Fruit fly (Drosophila melanogaster) whole organism, embryonic: Measurements from ENCODE around the gene Cipc.

ENCODE experiments used
- Adf1 ChIP-seq: fragments of 200-800 bp; sonication (Bioruptor generic); IDR thresholded peaks from 2 replicates; pipeline ENCODE4 v1.3.6; 2022; ENCODE audit warnings: missing biosample characterization, missing genetic modification characterization
- CG12299 ChIP-seq: fragments of 200-800 bp; sonication (Bioruptor generic); optimal IDR thresholded peaks from 2 replicates; lab custom pipeline; 2018; ENCODE audit warnings: missing biosample characterization, mild to moderate bottlenecking, missing genetic modification characterization
- CG1233 ChIP-seq: fragments of 200-800 bp; sonication (Bioruptor generic); optimal IDR thresholded peaks from 4 replicates; lab custom pipeline; 2018; ENCODE audit warnings: missing biosample characterization, mild to moderate bottlenecking, missing genetic modification characterization
- CG14710 ChIP-seq: fragments of 200-800 bp; sonication (Bioruptor generic); optimal IDR thresholded peaks from 3 replicates; lab custom pipeline; 2019; ENCODE audit warnings: missing biosample characterization, mild to moderate bottlenecking, missing genetic modification characterization, moderate library complexity
- CG14860 ChIP-seq: fragments of 200-800 bp; sonication (Bioruptor generic); IDR thresholded peaks from 3 replicates; pipeline ENCODE4 v1.3.6; 2022; ENCODE audit warnings: missing biosample characterization, missing genetic modification characterization; ENCODE audit not compliant: partially characterized antibody
- CG15269 ChIP-seq: fragments of 200-800 bp; sonication (Bioruptor generic); optimal IDR thresholded peaks from 2 replicates; lab custom pipeline; 2018; ENCODE audit warnings: missing biosample characterization, mild to moderate bottlenecking, missing genetic modification characterization, moderate library complexity
- CG1602 ChIP-seq: fragments of 200-800 bp; sonication (Bioruptor generic); optimal IDR thresholded peaks from 3 replicates; lab custom pipeline; 2016; ENCODE audit warnings: missing biosample characterization, missing genetic modification characterization
- CG17186 ChIP-seq: fragments of 200-800 bp; sonication (Bioruptor generic); optimal IDR thresholded peaks from 3 replicates; lab custom pipeline; 2017; ENCODE audit warnings: missing biosample characterization, missing genetic modification reagents, missing genetic modification characterization
- CG17568 ChIP-seq: fragments of 200-800 bp; sonication (Bioruptor generic); optimal IDR thresholded peaks from 2 replicates; lab custom pipeline; 2018; ENCODE audit warnings: missing biosample characterization, mild to moderate bottlenecking, missing genetic modification characterization, moderate library complexity
- CG18599 ChIP-seq: fragments of 200-800 bp; sonication (Bioruptor generic); optimal IDR thresholded peaks from 3 replicates; lab custom pipeline; 2017; ENCODE audit warnings: missing biosample characterization, missing genetic modification characterization, mild to moderate bottlenecking, moderate library complexity, missing genetic modification reagents
- CG4820 ChIP-seq: fragments of 200-800 bp; sonication (Bioruptor generic); optimal IDR thresholded peaks from 3 replicates; lab custom pipeline; 2016; ENCODE audit warnings: missing biosample characterization, missing genetic modification characterization
- CG6765 ChIP-seq: fragments of 200-800 bp; sonication (Bioruptor generic); optimal IDR thresholded peaks from 3 replicates; lab custom pipeline; 2017; ENCODE audit warnings: missing biosample characterization, mild to moderate bottlenecking, missing genetic modification characterization
- CG8281 ChIP-seq: fragments of 200-800 bp; sonication (Bioruptor generic); optimal IDR thresholded peaks from 2 replicates; lab custom pipeline; 2018; ENCODE audit warnings: missing biosample characterization, mild to moderate bottlenecking, missing genetic modification characterization, moderate library complexity
- CG8290 ChIP-seq, 3 experiments: fragments of 200-800 bp; sonication (Bioruptor generic); optimal IDR thresholded peaks; 2 replicates each; lab custom pipeline; 2016 to 2019; ENCODE audit warnings: missing biosample characterization in 3 of 3, missing genetic modification characterization in 3 of 3, mild to moderate bottlenecking in 2 of 3, moderate library complexity in 1 of 3
- CG9437 ChIP-seq: fragments of 200-800 bp; sonication (Bioruptor generic); optimal IDR thresholded peaks from 2 replicates; lab custom pipeline; 2018; ENCODE audit warnings: missing biosample characterization, mild to moderate bottlenecking, missing genetic modification characterization
- CG9797 ChIP-seq: fragments of 200-800 bp; sonication (Bioruptor generic); optimal IDR thresholded peaks from 3 replicates; lab custom pipeline; 2018; ENCODE audit warnings: missing biosample characterization, mild to moderate bottlenecking, missing genetic modification characterization
- CkIIα-i1 ChIP-seq: fragments of 200-800 bp; sonication (Bioruptor generic); IDR thresholded peaks from 2 replicates; pipeline ENCODE4 v1.3.6; 2022; ENCODE audit warnings: missing biosample characterization, missing genetic modification characterization
- Dbx ChIP-seq: fragments of 200-800 bp; sonication (Bioruptor generic); IDR thresholded peaks from 3 replicates; pipeline ENCODE4 v1.3.6; 2022; ENCODE audit warnings: missing biosample characterization, missing genetic modification characterization
- Deaf1 ChIP-seq: fragments of 200-800 bp; optimal IDR thresholded peaks from 3 replicates; lab custom pipeline; 2019; ENCODE audit warnings: missing biosample characterization, mild to moderate bottlenecking, missing genetic modification characterization, moderate library complexity
- Hr78 ChIP-seq, 2 experiments: fragments of 200-800 bp in 1 of 2; fragments of >200 bp in 1 of 2; sonication (Bioruptor generic) in 1 of 2; optimal IDR thresholded peaks; 2 replicates each; lab custom pipeline; 2017 to 2019; ENCODE audit warnings: missing biosample characterization in 2 of 2, missing genetic modification characterization in 2 of 2, mild to moderate bottlenecking in 1 of 2, moderate library complexity in 1 of 2
- Jarid2 ChIP-seq: fragments of 200-800 bp; sonication (Bioruptor generic); optimal IDR thresholded peaks from 3 replicates; lab custom pipeline; 2017; ENCODE audit warnings: mild to moderate bottlenecking, missing biosample characterization, missing genetic modification reagents, missing genetic modification characterization
- Myb ChIP-seq: fragments of 200-800 bp; sonication (Bioruptor generic); optimal IDR thresholded peaks from 2 replicates; lab custom pipeline; 2016; ENCODE audit warnings: missing biosample characterization, missing genetic modification characterization
- NFAT ChIP-seq: fragments of 200-800 bp; sonication (Bioruptor generic); IDR thresholded peaks from 2 replicates; pipeline ENCODE4 v1.3.6; 2022; ENCODE audit warnings: missing biosample characterization, missing genetic modification characterization
- Nf-YA ChIP-seq: fragments of 200-800 bp; sonication (Bioruptor generic); IDR thresholded peaks from 2 replicates; pipeline ENCODE4 v1.3.6; 2022; ENCODE audit warnings: missing biosample characterization, missing genetic modification characterization
- NfI ChIP-seq: fragments of 200-800 bp; sonication (Bioruptor generic); optimal IDR thresholded peaks from 3 replicates; lab custom pipeline; 2018; ENCODE audit warnings: missing biosample characterization, mild to moderate bottlenecking, missing genetic modification characterization, moderate library complexity
- Vsx1 ChIP-seq: fragments of 200-800 bp; sonication (Bioruptor generic); optimal IDR thresholded peaks from 2 replicates; lab custom pipeline; 2017; ENCODE audit warnings: missing biosample characterization, mild to moderate bottlenecking, missing genetic modification characterization, missing genetic modification reagents
- Xrp1 ChIP-seq: fragments of 200-800 bp; sonication (Bioruptor generic); IDR thresholded peaks from 2 replicates; pipeline ENCODE4 v1.3.6; 2022; ENCODE audit warnings: missing biosample characterization, missing genetic modification characterization
- abd-A ChIP-seq: fragments of 200-800 bp; sonication (Bioruptor generic); optimal IDR thresholded peaks from 3 replicates; lab custom pipeline; 2019; ENCODE audit warnings: missing biosample characterization, mild to moderate bottlenecking, missing genetic modification characterization, moderate library complexity
- br ChIP-seq: fragments of >200 bp; optimal IDR thresholded peaks from 2 replicates; lab custom pipeline; 2017
- cwo ChIP-seq: fragments of 200-800 bp; sonication (Bioruptor generic); optimal IDR thresholded peaks from 3 replicates; lab custom pipeline; 2017; ENCODE audit warnings: missing biosample characterization, missing genetic modification characterization, mild to moderate bottlenecking, moderate library complexity, missing genetic modification reagents
- emc ChIP-seq: fragments of 200-800 bp; sonication (Bioruptor generic); optimal IDR thresholded peaks from 2 replicates; lab custom pipeline; 2016; ENCODE audit warnings: missing biosample characterization, missing genetic modification characterization
- ewg ChIP-seq: fragments of 200-800 bp; sonication (Bioruptor generic); optimal IDR thresholded peaks from 3 replicates; lab custom pipeline; 2017; ENCODE audit warnings: mild to moderate bottlenecking, missing biosample characterization, missing genetic modification reagents, missing genetic modification characterization
- exex ChIP-seq: fragments of 200-800 bp; sonication (Bioruptor generic); optimal IDR thresholded peaks from 4 replicates; lab custom pipeline; 2018; ENCODE audit warnings: missing biosample characterization, mild to moderate bottlenecking, missing genetic modification characterization, moderate library complexity
- gt ChIP-seq: fragments of 200-800 bp; sonication (Bioruptor generic); IDR thresholded peaks from 2 replicates; pipeline ENCODE4 v1.3.6; 2022; ENCODE audit warnings: missing biosample characterization, missing genetic modification characterization
- kah ChIP-seq: fragments of 200-800 bp; sonication (Bioruptor generic); optimal IDR thresholded peaks from 2 replicates; lab custom pipeline; 2018; ENCODE audit warnings: missing biosample characterization, mild to moderate bottlenecking, missing genetic modification characterization
- nom ChIP-seq: fragments of 200-800 bp; sonication (Bioruptor generic); optimal IDR thresholded peaks from 2 replicates; lab custom pipeline; 2017; ENCODE audit warnings: missing biosample characterization, missing genetic modification characterization, mild to moderate bottlenecking, moderate library complexity, missing genetic modification reagents
- pan ChIP-seq, 4 experiments: fragments of >200 bp in 3 of 4; fragments of 200-800 bp in 1 of 4; sonication (Bioruptor generic) in 1 of 4; optimal IDR thresholded peaks in 3 of 4; IDR thresholded peaks in 1 of 4; 2 replicates each; pipeline versions ENCODE4 v1.3.6 to Lab custom; 2017 to 2022; ENCODE audit warnings: missing biosample characterization in 2 of 4, missing genetic modification characterization in 2 of 4, mixed read lengths in 1 of 4
- phol ChIP-seq: fragments of 200-800 bp; sonication (Bioruptor generic); optimal IDR thresholded peaks from 3 replicates; lab custom pipeline; 2018; ENCODE audit warnings: missing biosample characterization, mild to moderate bottlenecking, missing genetic modification characterization, moderate library complexity
- pzg ChIP-seq: fragments of 200-800 bp; sonication (Bioruptor generic); optimal IDR thresholded peaks from 3 replicates; lab custom pipeline; 2018; ENCODE audit warnings: missing biosample characterization, mild to moderate bottlenecking, missing genetic modification characterization, moderate library complexity
- salm ChIP-seq: fragments of 200-800 bp; sonication (Bioruptor generic); optimal IDR thresholded peaks from 2 replicates; lab custom pipeline; 2018; ENCODE audit warnings: missing biosample characterization, mild to moderate bottlenecking, missing genetic modification characterization
- shn ChIP-seq: fragments of 200-800 bp; sonication (Bioruptor generic); optimal IDR thresholded peaks from 3 replicates; lab custom pipeline; 2016; ENCODE audit warnings: missing biosample characterization, missing genetic modification characterization
- slbo ChIP-seq: fragments of 200-800 bp; sonication (Bioruptor generic); IDR thresholded peaks from 2 replicates; pipeline ENCODE4 v1.3.6; 2022; ENCODE audit warnings: missing biosample characterization, missing genetic modification characterization
- tap ChIP-seq: fragments of 200-800 bp; optimal IDR thresholded peaks from 3 replicates; lab custom pipeline; 2019; ENCODE audit warnings: missing biosample characterization, mild to moderate bottlenecking, missing genetic modification characterization, moderate library complexity
- trem ChIP-seq: fragments of 200-800 bp; optimal IDR thresholded peaks from 3 replicates; lab custom pipeline; 2019; ENCODE audit warnings: missing biosample characterization, mild to moderate bottlenecking, missing genetic modification characterization, moderate library complexity
- unpg ChIP-seq: fragments of 200-800 bp; sonication (Bioruptor generic); optimal IDR thresholded peaks from 3 replicates; lab custom pipeline; 2018; ENCODE audit warnings: missing biosample characterization, mild to moderate bottlenecking, missing genetic modification characterization, moderate library complexity
- wdn ChIP-seq: fragments of 200-800 bp; sonication (Bioruptor generic); IDR thresholded peaks from 2 replicates; pipeline ENCODE4 v1.3.6; 2022; ENCODE audit warnings: missing biosample characterization, missing genetic modification characterization
- zf30C ChIP-seq: fragments of 200-800 bp; sonication (Bioruptor generic); optimal IDR thresholded peaks from 3 replicates; lab custom pipeline; 2018; ENCODE audit warnings: missing biosample characterization, mild to moderate bottlenecking, missing genetic modification characterization

Gene Cipc

dm6 chr3R:26137189-26137588 lies 30.5 kb downstream of the Cipc start (continued):
- no peak for TF ChIP-seq CG12299 (tag; lab: Kevin White, UChicago)
- no peak for TF ChIP-seq br (lab: Kevin White, UChicago)
- no peak for TF ChIP-seq Nf-YA (GFP tag; lab: Robert Waterston, UW)
- no peak for TF ChIP-seq phol (tag; lab: Kevin White, UChicago)
- TF ChIP-seq CG15269 (tag; lab: Kevin White, UChicago) = peak; percentile 9

DNA sequence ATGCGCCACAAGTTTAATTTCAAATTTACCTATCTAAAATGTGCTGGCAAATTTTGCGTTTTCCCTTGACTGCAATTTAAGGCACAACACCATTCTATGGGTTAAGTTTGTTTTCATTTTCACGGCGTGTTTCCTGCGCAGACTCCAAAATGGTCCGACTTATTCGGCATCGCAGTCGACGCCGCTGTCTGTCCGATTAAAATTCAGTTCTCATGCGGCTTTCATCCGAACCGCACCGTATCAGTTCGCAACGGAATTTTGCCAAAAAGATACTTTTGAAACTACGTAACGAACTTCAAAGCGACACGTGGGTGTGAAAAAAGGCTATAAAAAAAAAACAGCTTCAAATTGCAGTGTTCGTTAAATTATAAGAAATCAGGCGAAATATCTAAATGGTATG lies 64.0 kb downstream of the Cipc start, which contains the start of gene CG31323:
Gene CG31323, plus strand, starts transcription at position 204 of the 400 bp plus-strand sequence.
- TF ChIP-seq gt (GFP tag; lab: Robert Waterston, UW) (no peak), CG17186 (GFP tag; lab: Kevin White, UChicago) (no peak), CG8281 (tag; lab: Kevin White, UChicago) (no peak), abd-A (tag; lab: Kevin White, UChicago) (peak; percentile 34), kah (GFP tag; lab: Kevin White, UChicago) (no peak), exex (tag; lab: Kevin White, UChicago) (no peak), CG9437 (GFP tag; lab: Kevin White, UChicago) (peak; percentile 46), CG1602 (GFP tag; lab: Kevin White, UChicago) (no peak), CG14860 (GFP tag; lab: Robert Waterston, UW) (no peak), NfI (GFP tag; lab: Kevin White, UChicago) (no peak), Jarid2 (GFP tag; lab: Kevin White, UChicago) (peak; percentile 51), CkIIα-i1 (no peak), pzg (GFP tag; lab: Kevin White, UChicago) (no peak), emc (GFP tag; lab: Kevin White, UChicago) (no peak), CG18599 (GFP tag; lab: Kevin White, UChicago) (peak; percentile 0), Xrp1 (GFP tag; lab: Robert Waterston, UW) (no peak), Deaf1 (tag; lab: Kevin White, UChicago) (peak; percentile 80), shn (GFP tag; lab: Kevin White, UChicago) (no peak), CG17568 (GFP tag; lab: Kevin White, UChicago) (no peak), salm (tag; lab: Kevin White, UChicago) (no peak), zf30C (GFP tag; lab: Kevin White, UChicago) (no peak), ewg (GFP tag; lab: Kevin White, UChicago) (peak; percentile 74), nom (GFP tag; lab: Kevin White, UChicago) (no peak), unpg (GFP tag; lab: Kevin White, UChicago) (no peak), Adf1 (GFP tag; lab: Robert Waterston, UW) (peak; percentile 58), Dbx (GFP tag; lab: Robert Waterston, UW) (no peak), Vsx1 (GFP tag; lab: Kevin White, UChicago) (no peak), CG9797 (GFP tag; lab: Kevin White, UChicago) (no peak)
- TF ChIP-seq, all 482 proteins: peak for 7

DNA sequence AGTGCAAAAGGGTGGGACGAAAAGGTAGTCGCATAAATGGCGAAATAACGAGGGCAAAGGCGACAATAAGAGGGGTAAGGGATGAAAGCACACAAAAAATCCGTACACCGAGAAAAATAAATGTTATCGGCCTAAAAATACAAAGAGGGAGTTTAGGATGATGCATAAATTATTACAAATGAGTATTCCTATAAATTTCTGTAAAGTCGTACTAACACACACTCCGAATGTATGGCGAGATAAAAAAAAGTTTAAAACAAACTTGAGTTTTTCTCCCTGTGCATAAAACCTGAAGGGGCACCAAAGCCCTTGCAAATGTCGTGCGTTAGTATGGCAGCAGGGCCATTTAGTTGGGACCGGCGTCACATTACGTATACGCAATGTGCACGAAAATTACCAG lies 65.4 kb downstream of the Cipc start:
- TF ChIP-seq CG8290 (GFP tag; optimal IDR thresholded peaks at IDR 0.05; lab: Kevin White, UChicago) = no peak
- no peak for TF ChIP-seq CG8290 (tag; optimal IDR thresholded peaks at IDR 0.05; lab: Kevin White, UChicago)
- no peak for TF ChIP-seq Hr78 (GFP tag; optimal IDR thresholded peaks at IDR 0.05; lab: Kevin White, UChicago)
- no peak for TF ChIP-seq trem
- TF ChIP-seq pan (optimal IDR thresholded peaks at IDR 0.05; lab: Kevin White, UChicago) = no peak
- peak in 1 of 2 experiments; percentile 56 for TF ChIP-seq pan (GFP tag; optimal IDR thresholded peaks at IDR 0.05 in 1 of 2, IDR thresholded peaks at IDR 0.05 in 1 of 2)
- peak; percentile 19 for TF ChIP-seq CG1233 (GFP tag; lab: Kevin White, UChicago)
- TF ChIP-seq CG6765 (GFP tag; lab: Kevin White, UChicago) = peak; percentile 68
- no peak for TF ChIP-seq NFAT (GFP tag; lab: Robert Waterston, UW)
- peak; percentile 22; the same call in 1 of the 2 replicates for TF ChIP-seq Adf1 (GFP tag; lab: Robert Waterston, UW)
- no peak for TF ChIP-seq slbo
- TF ChIP-seq cwo (GFP tag; lab: Kevin White, UChicago) = peak; percentile 69
- TF ChIP-seq tap = peak; percentile 50
- peak; percentile 52 for TF ChIP-seq CG4820
- TF ChIP-seq wdn (GFP tag; lab: Robert Waterston, UW) = no peak
- TF ChIP-seq CG14710 (tag; lab: Kevin White, UChicago) = no peak
- TF ChIP-seq Myb = peak; percentile 27
